Fruit fly (Drosophila melanogaster): ENCODE results near the gene psd.

The psd gene

dm6 chr2L:5986094-5986493, 21.3 kb upstream of the psd start, which contains the start of gene ifc (continued):
- TF ChIP-seq Adf1 (GFP tag; IDR thresholded peaks at IDR 0.05) (no peak), Doc2 (GFP tag; IDR thresholded peaks at IDR 0.05) (no peak), CG33213 (GFP tag; optimal IDR thresholded peaks at IDR 0.05) (peak; percentile 84), CG9932 (GFP tag; IDR thresholded peaks at IDR 0.05) (no peak), pzg (GFP tag; optimal IDR thresholded peaks at IDR 0.05) (peak; percentile 96), CG4360 (GFP tag; IDR thresholded peaks at IDR 0.05) (no peak), nmo (GFP tag; optimal IDR thresholded peaks at IDR 0.05) (peak; percentile 76), BEAF-32 (GFP tag; optimal IDR thresholded peaks at IDR 0.05) (peak; percentile 83), CG32767 (GFP tag; IDR thresholded peaks at IDR 0.05) (no peak), NC2β (GFP tag; optimal IDR thresholded peaks at IDR 0.05) (peak; percentile 55), CG6272 (GFP tag; IDR thresholded peaks at IDR 0.05) (0 out of 2 replicates have a peak, but pooled peaks have one; percentile 13), BtbVII (GFP tag; optimal IDR thresholded peaks at IDR 0.05) (no peak), CG11696 (GFP tag; IDR thresholded peaks at IDR 0.05) (no peak), CG6175 (GFP tag; IDR thresholded peaks at IDR 0.05) (no peak), Eip74EF (GFP tag; optimal IDR thresholded peaks at IDR 0.05) (peak in 1 of 2 experiments; percentile 53), CG17802 (tag; optimal IDR thresholded peaks at IDR 0.05) (peak; percentile 95), lilli (GFP tag; optimal IDR thresholded peaks at IDR 0.05) (peak; percentile 76), Chrac-16 (GFP tag; optimal IDR thresholded peaks at IDR 0.05) (peak; percentile 57), CG2129 (GFP tag; IDR thresholded peaks at IDR 0.05; ENCODE audit: partially characterized antibody) (no peak), CG4328 (GFP tag; optimal IDR thresholded peaks at IDR 0.05) (peak; percentile 24), Taf1 (GFP tag; IDR thresholded peaks at IDR 0.05) (no peak), zen (tag; optimal IDR thresholded peaks at IDR 0.05) (peak; percentile 22), CG1792 (GFP tag; optimal IDR thresholded peaks at IDR 0.05) (peak; percentile 51), fru (optimal IDR thresholded peaks at IDR 0.05) (no peak), exex (tag; optimal IDR thresholded peaks at IDR 0.05) (peak; percentile 36), Dad (GFP tag; optimal IDR thresholded peaks at IDR 0.05) (peak; percentile 69), trem (tag; optimal IDR thresholded peaks at IDR 0.05) (peak; percentile 86), HLH54F (GFP tag; optimal IDR thresholded peaks at IDR 0.05) (peak; percentile 65), bigmax (GFP tag; optimal IDR thresholded peaks at IDR 0.05) (peak; percentile 40), Bteb2 (GFP tag; optimal IDR thresholded peaks at IDR 0.05) (peak; percentile 47), fu2 (GFP tag; optimal IDR thresholded peaks at IDR 0.05) (peak; percentile 53), B-H2 (GFP tag; optimal IDR thresholded peaks at IDR 0.05) (peak; percentile 76), oc (tag; optimal IDR thresholded peaks at IDR 0.05) (peak; percentile 87), Aef1 (GFP tag; IDR thresholded peaks at IDR 0.05) (no peak), CG18619 (GFP tag; optimal IDR thresholded peaks at IDR 0.05) (peak; percentile 37), kay (GFP tag; optimal IDR thresholded peaks at IDR 0.05) (peak; percentile 52), danr (GFP tag; IDR thresholded peaks at IDR 0.05) (no peak), Optix (GFP tag; IDR thresholded peaks at IDR 0.05) (no peak), en (GFP tag; optimal IDR thresholded peaks at IDR 0.05) (peak; percentile 1), CG18599 (GFP tag; optimal IDR thresholded peaks at IDR 0.05) (peak; percentile 52), Ada2b (GFP tag; IDR thresholded peaks at IDR 0.05) (no peak), cad (GFP tag; optimal IDR thresholded peaks at IDR 0.05) (no peak), fd64A (GFP tag; optimal IDR thresholded peaks at IDR 0.05) (no peak), cas (GFP tag; IDR thresholded peaks at IDR 0.05) (no peak), pum (GFP tag; optimal IDR thresholded peaks at IDR 0.05) (peak; percentile 36), CG3847 (GFP tag; IDR thresholded peaks at IDR 0.05) (no peak), CG18476 (GFP tag; optimal IDR thresholded peaks at IDR 0.05) (peak; percentile 76), CG9609 (GFP tag; optimal IDR thresholded peaks at IDR 0.05) (peak; percentile 32), CG2712 (tag; optimal IDR thresholded peaks at IDR 0.05) (peak; percentile 76), CG13123 (GFP tag; optimal IDR thresholded peaks at IDR 0.05) (peak; percentile 51), CG10321 (GFP tag; IDR thresholded peaks at IDR 0.05) (no peak), crc (GFP tag; optimal IDR thresholded peaks at IDR 0.05) (peak; percentile 1)

All from whole organism, embryonic.